Fruit fly (Drosophila melanogaster): Measurements from ENCODE around the gene RpS4.
A peak's percentile ranks its signal among the peaks of the same experiment; 100 is the strongest.

RpS4 gene

DNA sequence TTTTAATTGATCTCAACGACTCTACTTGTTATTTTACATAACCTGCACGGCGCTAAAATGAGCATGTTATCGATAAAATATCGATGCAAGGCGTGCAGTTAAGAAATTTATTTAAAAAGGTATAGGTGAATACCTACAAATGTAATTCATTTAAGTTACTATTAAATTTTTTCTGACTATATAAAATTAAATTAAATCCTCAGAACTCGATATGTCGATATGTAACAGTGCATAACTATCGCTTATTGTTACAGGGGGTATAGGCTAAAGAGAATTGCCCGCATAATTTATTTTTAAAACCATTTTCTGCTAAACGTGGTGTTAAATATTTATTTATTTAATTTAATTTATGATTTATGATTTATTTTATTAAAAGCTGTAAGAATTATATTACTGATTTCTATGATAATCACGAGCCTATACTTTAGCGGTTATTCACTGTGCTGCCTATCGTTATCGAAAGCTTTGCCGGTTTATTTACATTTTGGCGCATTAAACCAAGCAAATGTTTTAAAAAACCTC, 23.7 kb upstream of the RpS4 start, which contains the start of the genes mRpL20 and Icmt (continued):
- TF ChIP-seq CG7786 (GFP tag; optimal IDR thresholded peaks at IDR 0.05) (peak; percentile 33), cato (GFP tag; optimal IDR thresholded peaks at IDR 0.05; ENCODE audit: borderline replicate concordance) (peak; percentile 78), fd3F (GFP tag; optimal IDR thresholded peaks at IDR 0.05) (peak; percentile 95), Adf1 (GFP tag; IDR thresholded peaks at IDR 0.05) (peak; percentile 82), Max (GFP tag; optimal IDR thresholded peaks at IDR 0.05) (peak; percentile 77), CG17829 (tag; optimal IDR thresholded peaks at IDR 0.05) (peak; percentile 92), pb (GFP tag; optimal IDR thresholded peaks at IDR 0.05) (no peak), dmrt99B (tag; optimal IDR thresholded peaks at IDR 0.05) (peak; percentile 95), CG17186 (GFP tag; optimal IDR thresholded peaks at IDR 0.05) (no peak), onecut (GFP tag; IDR thresholded peaks at IDR 0.05) (peak; percentile 79), Sox100B (GFP tag; optimal IDR thresholded peaks at IDR 0.05) (peak; percentile 83), klu (GFP tag; IDR thresholded peaks at IDR 0.05) (peak; percentile 93), CG7963 (GFP tag; IDR thresholded peaks at IDR 0.05; ENCODE audit: partially characterized antibody) (peak; percentile 73; the same call in 2 of the 3 replicates), Oli (tag; optimal IDR thresholded peaks at IDR 0.05) (peak; percentile 95), Dbx (GFP tag; IDR thresholded peaks at IDR 0.05) (peak; percentile 92), ato (GFP tag; IDR thresholded peaks at IDR 0.05; ENCODE audit: partially characterized antibody) (no peak; the same call in 1 of the 2 replicates), Med (GFP tag) (peak; percentile 82), Awh (GFP tag; IDR thresholded peaks at IDR 0.05) (peak; percentile 98), gcm (GFP tag; optimal IDR thresholded peaks at IDR 0.05) (peak; percentile 97), lola (GFP tag; optimal IDR thresholded peaks at IDR 0.05) (peak in 1 of 3 experiments; percentile 85), CG10462 (GFP tag; optimal IDR thresholded peaks at IDR 0.05) (peak; percentile 75), CG1529 (GFP tag; optimal IDR thresholded peaks at IDR 0.05) (peak; percentile 83), pita (GFP tag; optimal IDR thresholded peaks at IDR 0.05) (no peak), CG7372 (GFP tag; IDR thresholded peaks at IDR 0.05) (peak; percentile 96), CG14667 (GFP tag; IDR thresholded peaks at IDR 0.05) (peak; percentile 98), al (GFP tag; IDR thresholded peaks at IDR 0.05) (peak; percentile 95), CG31365 (tag; optimal IDR thresholded peaks at IDR 0.05) (peak; percentile 1), CG8359 (GFP tag; optimal IDR thresholded peaks at IDR 0.05; ENCODE audit: borderline replicate concordance) (peak; percentile 25), CrebB (tag; optimal IDR thresholded peaks at IDR 0.05) (peak; percentile 90), rib (GFP tag; IDR thresholded peaks at IDR 0.05) (peak; percentile 93), sqz (GFP tag; optimal IDR thresholded peaks at IDR 0.05) (peak; percentile 54), CG13296 (GFP tag; optimal IDR thresholded peaks at IDR 0.05) (peak; percentile 85), CG12942 (GFP tag; optimal IDR thresholded peaks at IDR 0.05) (peak; percentile 88), Pdp1 (GFP tag; optimal IDR thresholded peaks at IDR 0.05) (peak; percentile 71 to 78), amos (GFP tag; IDR thresholded peaks at IDR 0.05; ENCODE audit: partially characterized antibody) (peak; percentile 72), CG10565 (GFP tag; optimal IDR thresholded peaks at IDR 0.05) (no peak), Aef1 (GFP tag; IDR thresholded peaks at IDR 0.05) (peak; percentile 96), vvl (GFP tag; IDR thresholded peaks at IDR 0.05) (peak; percentile 98), CG6683 (GFP tag; optimal IDR thresholded peaks at IDR 0.05) (peak; percentile 69), kay (GFP tag; optimal IDR thresholded peaks at IDR 0.05) (peak; percentile 75), CG9797 (GFP tag; optimal IDR thresholded peaks at IDR 0.05) (no peak), maf-S (GFP tag; optimal IDR thresholded peaks at IDR 0.05) (peak; percentile 37), slbo (GFP tag; IDR thresholded peaks at IDR 0.05) (peak; percentile 99), hkb (optimal IDR thresholded peaks at IDR 0.05) (no peak), hkb (GFP tag; IDR thresholded peaks at IDR 0.05) (peak; percentile 96), CG9215 (GFP tag; IDR thresholded peaks at IDR 0.05) (peak; percentile 93), CG6854 (GFP tag; optimal IDR thresholded peaks at IDR 0.05) (peak; percentile 54), CkIIα-i1 (GFP tag; IDR thresholded peaks at IDR 0.05) (peak; percentile 55; the same call in 1 of the 2 replicates), ash1 (GFP tag; optimal IDR thresholded peaks at IDR 0.05) (no peak), pnt (GFP tag; optimal IDR thresholded peaks at IDR 0.05) (peak; percentile 33)
